Fruit fly (Drosophila melanogaster) whole organism: ENCODE data around the gene Rad17.

ENCODE experiments used
- CG8478 ChIP-seq: fragments of >200 bp; optimal IDR thresholded peaks from 2 replicates; lab custom pipeline; 2018; ENCODE audit warnings: inconsistent platforms
- Dll ChIP-seq: fragments of >200 bp; optimal IDR thresholded peaks from 2 replicates; lab custom pipeline; 2017
- EcR ChIP-seq, 2 experiments: fragments of >200 bp; optimal IDR thresholded peaks; 2 replicates each; lab custom pipeline; 2017; ENCODE audit warnings: missing biosample characterization in 2 of 2, missing genetic modification characterization in 2 of 2, missing genetic modification reagents in 2 of 2
- pan ChIP-seq: fragments of >200 bp; optimal IDR thresholded peaks from 2 replicates; lab custom pipeline; 2017
- psq ChIP-seq: fragments of >200 bp; optimal IDR thresholded peaks from 2 replicates; lab custom pipeline; 2017
- usp ChIP-seq: fragments of >200 bp; optimal IDR thresholded peaks from 2 replicates; lab custom pipeline; 2017; ENCODE audit warnings: missing biosample characterization, missing genetic modification characterization, mixed read lengths

Rad17 gene

DNA sequence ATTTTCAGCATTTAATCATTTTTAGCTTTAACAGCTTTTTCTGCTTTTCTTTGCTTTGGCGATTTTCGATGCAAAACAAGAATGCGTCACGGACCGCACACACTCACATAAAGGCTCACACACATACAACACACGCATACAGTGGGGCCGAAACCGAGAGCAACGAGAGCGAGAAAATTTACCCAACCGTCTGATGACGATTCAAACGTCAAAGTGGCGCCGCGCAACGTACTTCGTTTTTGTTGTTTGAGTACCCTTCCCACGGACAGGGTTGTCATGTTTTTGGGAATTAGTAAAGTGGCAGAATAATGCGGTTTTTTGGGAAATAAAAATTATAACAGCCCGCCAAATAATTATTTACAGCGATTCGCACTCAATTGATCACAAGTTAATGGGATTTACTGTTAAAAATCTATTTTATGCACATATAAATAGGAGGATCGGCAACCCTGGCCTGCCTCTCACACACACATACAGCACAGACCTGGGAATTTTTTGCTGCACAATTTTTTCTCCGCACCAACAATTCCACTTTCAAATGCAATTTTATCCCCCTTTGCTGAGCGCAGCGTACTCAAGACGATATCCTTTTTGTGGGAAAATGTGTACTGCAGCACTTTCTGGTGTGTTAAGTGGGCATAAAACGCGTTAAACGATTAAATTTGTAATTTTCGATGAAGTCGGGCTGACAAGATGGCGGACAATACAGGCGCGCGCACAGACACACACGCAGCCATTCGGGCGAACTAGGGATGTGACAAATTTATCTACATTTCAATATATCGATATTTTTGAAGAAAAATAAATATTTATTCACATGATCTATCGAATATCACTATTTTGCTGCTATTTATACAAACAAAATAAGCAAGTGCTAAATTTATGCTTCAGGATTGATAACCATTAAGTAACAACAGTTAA lies 7.8 kb downstream of the Rad17 start:
- TF ChIP-seq EcR (GFP tag; optimal IDR thresholded peaks at IDR 0.05; lab: Kevin White, UChicago) = no peak
- TF ChIP-seq Dll (lab: Kevin White, UChicago) = no peak

dm6 chr3R:14654231-14654975 lies 8.6 kb downstream of the Rad17 start:
- TF ChIP-seq pan = no peak
- TF ChIP-seq Dll (lab: Kevin White, UChicago) = no peak
- no peak for TF ChIP-seq psq (lab: Kevin White, UChicago)
- TF ChIP-seq EcR (GFP tag; optimal IDR thresholded peaks at IDR 0.05; lab: Kevin White, UChicago) = no peak
- TF ChIP-seq CG8478 (lab: Kevin White, UChicago) = no peak
- TF ChIP-seq usp (GFP tag; lab: Kevin White, UChicago) = no peak

DNA sequence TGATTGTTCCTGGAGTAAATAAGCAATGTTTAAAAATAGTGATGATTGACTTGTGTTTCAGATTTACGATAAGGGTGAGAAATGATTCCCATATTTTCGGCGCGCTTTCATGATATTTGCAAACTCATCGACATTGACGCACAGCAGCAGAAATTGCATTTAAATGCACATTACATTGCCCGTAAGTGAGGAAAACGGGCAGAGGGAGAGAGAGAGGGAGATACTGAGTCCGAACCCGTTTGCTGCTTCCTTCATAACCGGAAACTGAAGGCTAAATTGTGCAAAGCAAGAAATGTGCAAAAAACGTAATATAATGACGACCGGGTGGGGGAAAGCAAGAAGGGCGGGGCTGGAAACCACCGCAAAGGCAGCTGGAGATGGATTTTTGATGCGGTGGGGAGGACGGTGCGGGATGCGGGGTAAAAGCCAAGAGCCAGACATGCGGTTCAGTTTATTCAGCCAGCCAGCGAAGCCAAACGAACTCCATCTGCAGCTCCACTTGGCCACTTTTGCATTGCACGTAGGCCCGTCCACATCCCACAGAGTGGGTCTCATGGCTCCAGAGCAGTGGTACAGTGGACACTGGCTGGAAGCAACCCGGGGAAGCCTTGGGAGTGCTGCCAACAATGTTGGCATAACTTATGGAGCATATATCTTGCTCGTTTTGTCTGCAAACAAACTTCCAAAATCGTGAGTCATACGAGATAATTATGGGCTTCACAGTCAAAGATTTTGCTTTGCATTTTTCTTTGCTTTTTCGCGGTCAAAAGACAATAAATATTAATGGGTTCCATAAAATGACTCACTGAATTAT lies 9.8 kb downstream of the Rad17 start:
- TF ChIP-seq EcR (GFP tag; optimal IDR thresholded peaks at IDR 0.05; lab: Kevin White, UChicago) (no peak), psq (lab: Kevin White, UChicago) (no peak), CG8478 (lab: Kevin White, UChicago) (no peak), usp (GFP tag; lab: Kevin White, UChicago) (no peak), pan (no peak), Dll (lab: Kevin White, UChicago) (no peak)

dm6 chr3R:14652301-14652880 lies 10.6 kb downstream of the Rad17 start:
- no peak for TF ChIP-seq pan
- no peak for TF ChIP-seq EcR (GFP tag; optimal IDR thresholded peaks at IDR 0.05; lab: Kevin White, UChicago)
- no peak for TF ChIP-seq usp (GFP tag; lab: Kevin White, UChicago)
- TF ChIP-seq Dll (lab: Kevin White, UChicago) = no peak
- TF ChIP-seq CG8478 (lab: Kevin White, UChicago) = no peak
- TF ChIP-seq psq (lab: Kevin White, UChicago) = no peak

- peak in 1 of 2 experiments; percentile 61 for TF ChIP-seq EcR (GFP tag; optimal IDR thresholded peaks at IDR 0.05; lab: Kevin White, UChicago)
- TF ChIP-seq usp (GFP tag; lab: Kevin White, UChicago) = no peak
Measured at dm6 chr3R:14651076-14651662, 11.8 kb downstream of the Rad17 start.

dm6 chr3R:14650367-14650766 lies 12.6 kb downstream of the Rad17 start:
- peak; percentile 38 for TF ChIP-seq pan
- TF ChIP-seq CG8478 (lab: Kevin White, UChicago) = no peak

DNA sequence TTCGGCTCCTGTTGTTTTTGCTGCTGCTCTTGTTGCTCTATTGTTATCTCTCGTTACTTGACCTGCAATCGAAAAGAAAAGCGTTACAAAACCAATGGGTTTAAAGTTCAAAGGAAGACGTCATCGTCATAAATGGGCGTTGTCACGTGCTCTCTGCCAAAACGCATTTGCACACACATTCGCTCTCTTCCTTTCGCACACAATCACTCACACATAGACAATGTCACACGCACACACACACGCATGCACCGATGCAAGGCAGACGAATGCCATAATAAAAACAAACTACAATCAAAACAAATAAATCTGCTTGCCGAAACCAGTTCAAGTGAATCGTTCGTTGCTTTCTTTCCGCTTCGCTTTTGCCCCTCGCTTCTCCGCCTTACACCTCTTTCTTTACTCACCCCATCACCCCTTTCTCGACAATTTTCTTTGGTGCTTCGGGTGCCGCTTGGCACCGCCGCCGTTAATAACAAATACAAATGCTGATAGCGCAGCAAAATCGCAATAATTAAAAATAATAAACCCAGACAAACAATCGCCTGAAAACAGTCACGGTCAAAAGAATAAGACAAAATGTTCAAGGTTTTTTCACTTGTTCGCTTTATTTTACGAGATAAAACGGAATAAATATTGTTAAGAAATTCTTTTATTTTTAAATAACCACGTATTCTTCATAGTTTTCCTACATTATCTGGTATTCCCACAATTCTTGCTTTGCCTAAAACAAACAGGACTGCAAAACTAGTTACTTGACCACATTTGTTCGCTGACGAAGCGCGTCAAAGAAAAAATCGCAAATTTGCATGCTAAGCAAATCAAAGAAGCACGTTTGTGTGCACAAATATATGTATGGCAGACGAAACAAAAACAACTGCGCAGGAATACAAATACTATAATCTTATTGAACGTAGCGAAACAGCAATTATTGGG lies 13.4 kb downstream of the Rad17 start:
- TF ChIP-seq psq (lab: Kevin White, UChicago) = peak; percentile 2
- no peak for TF ChIP-seq pan

DNA sequence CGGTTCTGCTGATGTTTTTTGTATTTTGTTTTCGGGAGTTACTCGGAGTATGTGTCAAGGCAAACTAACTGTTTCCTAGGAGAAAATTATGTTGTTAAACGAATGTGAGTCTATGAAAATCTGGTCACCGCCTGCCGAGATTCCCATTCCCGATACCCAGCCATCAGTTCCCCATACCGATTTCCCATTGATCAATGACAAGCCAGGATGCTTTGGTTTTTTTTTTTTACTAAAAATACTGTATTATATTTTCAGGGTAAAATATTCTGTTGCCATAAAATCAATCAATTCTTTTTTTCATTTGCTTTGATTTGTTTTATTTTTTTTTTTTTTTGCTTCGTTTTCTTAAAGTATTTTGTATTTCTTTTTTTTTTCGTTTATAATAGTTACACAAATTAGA lies 20.5 kb downstream of the Rad17 start, which contains the start of gene CG7886:
TSS of gene CG7886 (minus strand) at position 101 of the 400 bp plus-strand sequence.
- no peak for TF ChIP-seq usp (GFP tag; lab: Kevin White, UChicago)

DNA sequence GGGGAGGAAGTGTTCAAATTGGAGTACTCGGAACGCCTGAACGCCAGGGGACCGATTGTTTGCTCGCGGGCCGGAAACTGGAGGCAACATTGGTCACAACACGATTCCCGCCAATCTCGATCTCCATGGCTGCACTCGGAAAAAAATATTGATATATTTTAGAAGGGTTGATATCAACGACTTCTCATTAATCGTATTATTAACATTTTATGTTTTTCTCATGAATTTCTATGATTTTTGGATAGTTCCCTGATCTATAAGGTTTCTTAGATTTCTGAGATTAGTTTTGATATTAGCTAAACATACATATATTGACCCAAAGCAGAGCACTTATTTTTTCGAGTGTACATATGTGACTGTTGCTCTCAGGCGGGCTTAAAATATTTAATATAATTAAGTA lies 31.1 kb downstream of the Rad17 start:
- no peak for TF ChIP-seq pan
- TF ChIP-seq usp (GFP tag; lab: Kevin White, UChicago) = no peak
- no peak for TF ChIP-seq EcR (GFP tag; optimal IDR thresholded peaks at IDR 0.05; lab: Kevin White, UChicago)
- TF ChIP-seq Dll (lab: Kevin White, UChicago) = no peak
- TF ChIP-seq psq (lab: Kevin White, UChicago) = no peak
- no peak for TF ChIP-seq CG8478 (lab: Kevin White, UChicago)

- TF ChIP-seq pan (no peak), psq (lab: Kevin White, UChicago) (no peak), Dll (lab: Kevin White, UChicago) (no peak), usp (GFP tag; lab: Kevin White, UChicago) (no peak), CG8478 (lab: Kevin White, UChicago) (no peak), EcR (GFP tag; optimal IDR thresholded peaks at IDR 0.05; lab: Kevin White, UChicago) (no peak)
Measured at dm6 chr3R:14630119-14630623, 32.8 kb downstream of the Rad17 start, which contains the start of gene Cad88C. Gene Cad88C, plus strand, starts transcription at chr3R:14630478.
